Worm (Caenorhabditis elegans) whole organism, mixed stage, embryonic: ENCODE data around the gene srz-59.

Experiments used
- M03D4.4 ChIP-seq: sonication (generic microtip); optimal IDR thresholded peaks from 2 replicates; lab custom pipeline; 2017; ENCODE audit warnings: mild to moderate bottlenecking, missing genetic modification characterization, missing compliant biosample characterization
- bed-3 ChIP-seq: fragments of 200-800 bp; sonication (Bioruptor generic); optimal IDR thresholded peaks from 3 replicates; lab custom pipeline; 2018; ENCODE audit warnings: mild to moderate bottlenecking, missing genetic modification characterization, moderate library complexity, missing compliant biosample characterization
- blmp-1 ChIP-seq: fragments of 150-350 bp; optimal IDR thresholded peaks from 2 replicates; lab custom pipeline; 2014; ENCODE audit warnings: missing biosample characterization, missing genetic modification characterization
- ceh-39 ChIP-seq: fragments of 150-350 bp; optimal IDR thresholded peaks from 2 replicates; lab custom pipeline; 2014; ENCODE audit warnings: missing biosample characterization, missing genetic modification characterization
- ceh-43 ChIP-seq: fragments of 200-800 bp; sonication (Bioruptor generic); optimal IDR thresholded peaks from 2 replicates; lab custom pipeline; 2018; ENCODE audit warnings: mild to moderate bottlenecking, missing genetic modification characterization, moderate library complexity, missing compliant biosample characterization
- ceh-83 ChIP-seq: fragments of 200-800 bp; sonication (Bioruptor generic); optimal IDR thresholded peaks from 2 replicates; lab custom pipeline; 2018; ENCODE audit warnings: mild to moderate bottlenecking, missing genetic modification characterization, missing compliant biosample characterization
- cnd-1 ChIP-seq: fragments of 200-800 bp; sonication (Bioruptor generic); optimal IDR thresholded peaks from 2 replicates; lab custom pipeline; 2018; ENCODE audit warnings: mild to moderate bottlenecking, missing genetic modification characterization, missing compliant biosample characterization
- drap-1 ChIP-seq: fragments of 200-800 bp; sonication (Bioruptor generic); optimal IDR thresholded peaks from 3 replicates; lab custom pipeline; 2018; ENCODE audit warnings: mild to moderate bottlenecking, missing genetic modification characterization, missing compliant biosample characterization
- elt-1 ChIP-seq: sonication (generic microtip); optimal IDR thresholded peaks from 2 replicates; lab custom pipeline; 2017; ENCODE audit warnings: missing genetic modification characterization, mild to moderate bottlenecking, missing compliant biosample characterization, antibody characterized with exemption, moderate library complexity, borderline replicate concordance; ENCODE audit not compliant: insufficient read depth
- elt-3 ChIP-seq: fragments of 150-350 bp; optimal IDR thresholded peaks from 2 replicates; lab custom pipeline; 2014; ENCODE audit warnings: missing biosample characterization, missing genetic modification characterization
- flh-1 ChIP-seq: fragments of 200-800 bp; sonication (Bioruptor generic); optimal IDR thresholded peaks from 2 replicates; lab custom pipeline; 2018; ENCODE audit warnings: mild to moderate bottlenecking, missing genetic modification characterization, moderate library complexity, missing compliant biosample characterization
- ham-2 ChIP-seq: fragments of 200-800 bp; sonication (Bioruptor generic); optimal IDR thresholded peaks from 2 replicates; lab custom pipeline; 2018; ENCODE audit warnings: mild to moderate bottlenecking, missing genetic modification characterization, missing compliant biosample characterization
- hlh-1 ChIP-seq: fragments of 150-350 bp; optimal IDR thresholded peaks from 2 replicates; lab custom pipeline; 2014; ENCODE audit warnings: missing biosample characterization, missing genetic modification reagents, missing genetic modification characterization
- lin-13 ChIP-seq: fragments of 150-350 bp; optimal IDR thresholded peaks from 2 replicates; lab custom pipeline; 2014; ENCODE audit warnings: missing biosample characterization, missing genetic modification characterization
- lin-32 ChIP-seq: fragments of 200-800 bp; sonication (Bioruptor generic); optimal IDR thresholded peaks from 2 replicates; lab custom pipeline; 2018; ENCODE audit warnings: mild to moderate bottlenecking, missing genetic modification characterization, missing compliant biosample characterization
- lsy-2 ChIP-seq: fragments of 150-350 bp; optimal IDR thresholded peaks from 2 replicates; lab custom pipeline; 2014; ENCODE audit warnings: missing biosample characterization, missing genetic modification characterization
- mab-5 ChIP-seq: fragments of 150-350 bp; optimal IDR thresholded peaks from 2 replicates; lab custom pipeline; 2014; ENCODE audit warnings: missing biosample characterization, missing genetic modification characterization
- mep-1 ChIP-seq: fragments of 150-350 bp; optimal IDR thresholded peaks from 2 replicates; lab custom pipeline; 2017; ENCODE audit warnings: missing biosample characterization, missing genetic modification reagents, missing genetic modification characterization, inconsistent platforms
- mls-2 ChIP-seq: sonication (generic microtip); optimal IDR thresholded peaks from 2 replicates; lab custom pipeline; 2016; ENCODE audit warnings: mild to moderate bottlenecking, missing genetic modification characterization, moderate library complexity, missing compliant biosample characterization
- nhr-237 ChIP-seq: fragments of 150-350 bp; optimal IDR thresholded peaks from 2 replicates; lab custom pipeline; 2014; ENCODE audit warnings: missing biosample characterization, missing genetic modification characterization
- nhr-28 ChIP-seq: fragments of 150-350 bp; optimal IDR thresholded peaks from 2 replicates; lab custom pipeline; 2014; ENCODE audit warnings: missing biosample characterization, missing genetic modification characterization
- nhr-76 ChIP-seq: sonication (generic microtip); optimal IDR thresholded peaks from 2 replicates; lab custom pipeline; 2017; ENCODE audit warnings: missing biosample characterization, missing genetic modification characterization
- pha-4 ChIP-seq: fragments of 150-350 bp; optimal IDR thresholded peaks from 2 replicates; lab custom pipeline; 2018; ENCODE audit warnings: missing biosample characterization, missing genetic modification reagents, missing genetic modification characterization
- sem-2 ChIP-seq: fragments of 200-800 bp; sonication (Bioruptor generic); optimal IDR thresholded peaks from 2 replicates; lab custom pipeline; 2018; ENCODE audit warnings: mild to moderate bottlenecking, missing genetic modification characterization, missing compliant biosample characterization
- sptf-1 ChIP-seq: sonication (generic microtip); optimal IDR thresholded peaks from 2 replicates; lab custom pipeline; 2017; ENCODE audit warnings: mild to moderate bottlenecking, missing genetic modification characterization, moderate library complexity, missing compliant biosample characterization
- tbx-8 ChIP-seq: fragments of 200-800 bp; sonication (Bioruptor generic); optimal IDR thresholded peaks from 2 replicates; lab custom pipeline; 2018; ENCODE audit warnings: mild to moderate bottlenecking, missing genetic modification characterization, moderate library complexity, missing compliant biosample characterization
- unc-120 ChIP-seq: sonication (generic microtip); optimal IDR thresholded peaks from 2 replicates; lab custom pipeline; 2017; ENCODE audit warnings: missing genetic modification characterization, missing compliant biosample characterization; ENCODE audit not compliant: poor library complexity, severe bottlenecking
- unc-39 ChIP-seq: fragments of 150-350 bp; optimal IDR thresholded peaks from 2 replicates; lab custom pipeline; 2014; ENCODE audit warnings: missing biosample characterization, missing genetic modification characterization
- unc-62 ChIP-seq: fragments of 150-350 bp; optimal IDR thresholded peaks from 2 replicates; lab custom pipeline; 2014; ENCODE audit warnings: missing biosample characterization, missing genetic modification reagents, missing genetic modification characterization
- zip-8 ChIP-seq: fragments of 150-350 bp; optimal IDR thresholded peaks from 2 replicates; lab custom pipeline; 2014; ENCODE audit warnings: missing biosample characterization, missing genetic modification characterization

srz-59 gene

DNA sequence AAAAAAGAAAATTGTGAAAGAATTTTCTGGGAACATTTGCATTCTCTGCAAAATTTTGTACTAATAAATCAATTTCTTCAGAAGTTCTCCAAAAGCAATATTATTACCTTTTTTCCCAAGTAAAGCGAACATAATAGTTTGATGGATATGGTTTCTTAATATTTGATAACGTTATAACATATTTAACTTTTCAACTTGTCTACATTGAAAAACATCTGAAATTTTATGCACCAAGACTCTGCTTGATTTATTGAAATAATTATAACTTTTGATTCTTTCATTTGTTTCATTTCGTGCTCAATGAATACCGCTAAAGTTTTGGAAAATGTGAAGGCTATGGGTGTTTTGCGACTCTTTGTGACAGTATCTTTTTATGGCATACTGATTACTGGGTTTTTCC is 5.2 kb downstream of the srz-59 start, which contains the start of gene srz-31:
TSS of gene srz-31 (plus strand) at position 301 of the 400 bp plus-strand sequence.
- TF ChIP-seq sem-2 (GFP tag; lab: Kevin White, UChicago) = no peak
- no peak for TF ChIP-seq hlh-1 (tag; lab: Kevin White, UChicago)
- no peak for TF ChIP-seq bed-3 (GFP tag; lab: Kevin White, UChicago)
- no peak for TF ChIP-seq tbx-8 (GFP tag; lab: Kevin White, UChicago)
- TF ChIP-seq nhr-237 (tag; lab: Kevin White, UChicago) = no peak
- no peak for TF ChIP-seq cnd-1 (tag; lab: Kevin White, UChicago)
- TF ChIP-seq blmp-1 (tag; lab: Kevin White, UChicago) = no peak
- no peak for TF ChIP-seq sptf-1 (tag; lab: Kevin White, UChicago)
- TF ChIP-seq unc-62 (GFP tag; lab: Kevin White, UChicago) = no peak
- TF ChIP-seq nhr-76 = no peak
- TF ChIP-seq M03D4.4 (tag; lab: Kevin White, UChicago) = no peak
- TF ChIP-seq ceh-39 (tag; lab: Kevin White, UChicago) = no peak
- no peak for TF ChIP-seq elt-1 (tag; lab: Kevin White, UChicago)
- TF ChIP-seq unc-120 (tag; lab: Kevin White, UChicago) = no peak
- TF ChIP-seq elt-3 (tag; lab: Kevin White, UChicago) = no peak
- TF ChIP-seq unc-39 (tag; lab: Kevin White, UChicago) = no peak
- no peak for TF ChIP-seq ceh-43 (GFP tag; lab: Kevin White, UChicago)
- TF ChIP-seq ham-2 (GFP tag; lab: Kevin White, UChicago) = no peak
- TF ChIP-seq lin-32 (GFP tag; lab: Kevin White, UChicago) = no peak

DNA sequence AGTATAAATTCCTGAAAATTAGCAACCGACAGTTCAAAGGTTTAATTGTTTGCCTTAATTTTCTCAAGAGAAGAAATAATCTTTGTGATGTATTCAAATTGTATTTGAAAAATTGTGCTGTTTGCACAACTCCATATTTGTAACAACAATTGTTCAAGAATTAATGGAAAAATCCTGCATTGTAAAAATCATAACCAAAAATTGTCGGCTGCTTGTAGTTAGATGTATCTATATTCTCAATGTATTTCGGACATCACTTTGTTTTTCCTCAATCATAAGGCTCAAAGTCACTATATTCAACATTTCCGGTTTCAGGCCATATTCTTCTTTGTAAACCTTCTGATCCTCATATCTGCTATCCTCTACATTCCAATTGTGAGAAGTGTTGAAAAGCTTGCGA is 11.2 kb downstream of the srz-59 start:
- TF ChIP-seq unc-39 (tag; lab: Kevin White, UChicago) = no peak
- no peak for TF ChIP-seq nhr-28
- no peak for TF ChIP-seq ceh-43 (GFP tag; lab: Kevin White, UChicago)
- TF ChIP-seq lsy-2 (tag; lab: Kevin White, UChicago) = no peak
- TF ChIP-seq flh-1 = no peak
- no peak for TF ChIP-seq bed-3 (GFP tag; lab: Kevin White, UChicago)
- no peak for TF ChIP-seq zip-8 (tag; lab: Kevin White, UChicago)
- TF ChIP-seq ham-2 (GFP tag; lab: Kevin White, UChicago) = no peak
- TF ChIP-seq mab-5 (tag; lab: Kevin White, UChicago) = no peak
- no peak for TF ChIP-seq mls-2

DNA sequence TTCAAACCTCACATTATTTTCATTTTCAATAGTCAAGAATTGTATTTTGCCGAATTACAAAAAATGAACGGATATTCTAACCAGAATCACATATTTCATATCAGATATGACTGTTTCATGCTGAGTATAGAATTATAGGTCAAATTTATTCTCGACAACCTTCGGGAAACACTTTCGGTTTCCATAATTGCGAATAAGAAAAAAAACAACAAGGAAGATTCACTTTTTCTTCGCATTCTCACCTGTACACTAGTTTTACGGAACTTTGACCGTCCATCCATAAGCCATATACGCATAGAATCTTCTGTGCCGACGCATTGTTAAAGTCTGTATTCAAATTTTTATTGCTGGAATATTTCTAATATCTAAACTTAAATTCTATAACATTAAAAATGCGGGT is 13.7 kb downstream of the srz-59 start, which contains the start of gene oac-37:
TSS of gene oac-37 (plus strand) at position 301 of the 400 bp plus-strand sequence.
- no peak for TF ChIP-seq lin-13 (tag; lab: Kevin White, UChicago)
- TF ChIP-seq, all 35 proteins: peak for 0

DNA sequence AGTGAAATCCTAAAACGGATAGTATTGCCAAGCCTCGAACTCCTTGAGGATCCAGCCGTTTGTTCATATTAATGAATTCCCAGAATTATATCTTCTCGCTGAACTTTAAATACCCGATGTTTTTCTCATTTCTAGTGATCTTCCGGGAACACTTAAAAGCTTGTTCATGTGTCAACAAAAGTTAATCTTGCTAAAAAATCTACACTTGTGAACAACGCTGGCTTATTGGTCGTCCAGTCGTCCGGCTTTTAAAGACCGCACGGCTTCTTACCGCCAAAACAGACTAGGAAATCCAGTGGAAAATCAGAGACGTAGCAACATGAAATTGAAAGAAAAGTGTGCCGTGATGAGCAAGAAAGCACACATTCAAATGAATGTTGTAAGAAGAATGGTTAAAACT is 21.4 kb downstream of the srz-59 start, which contains the start of gene oac-38:
TSS of gene oac-38 (minus strand) at position 101 of the 400 bp plus-strand sequence.
- no peak for TF ChIP-seq tbx-8 (GFP tag; lab: Kevin White, UChicago)
- TF ChIP-seq ceh-43 (GFP tag; lab: Kevin White, UChicago) = no peak
- no peak for TF ChIP-seq nhr-237 (tag; lab: Kevin White, UChicago)
- no peak for TF ChIP-seq lin-13 (tag; lab: Kevin White, UChicago)
- TF ChIP-seq mls-2 = no peak
- no peak for TF ChIP-seq ceh-83 (GFP tag; lab: Kevin White, UChicago)
- TF ChIP-seq unc-62 (GFP tag; lab: Kevin White, UChicago) = no peak
- no peak for TF ChIP-seq lin-32 (GFP tag; lab: Kevin White, UChicago)
- no peak for TF ChIP-seq M03D4.4 (tag; lab: Kevin White, UChicago)
- no peak for TF ChIP-seq zip-8 (tag; lab: Kevin White, UChicago)
- no peak for TF ChIP-seq nhr-76
- TF ChIP-seq elt-1 (tag; lab: Kevin White, UChicago) = no peak
- no peak for TF ChIP-seq cnd-1 (tag; lab: Kevin White, UChicago)
- no peak for TF ChIP-seq sptf-1 (tag; lab: Kevin White, UChicago)
- no peak for TF ChIP-seq nhr-28
- TF ChIP-seq unc-39 (tag; lab: Kevin White, UChicago) = no peak
- TF ChIP-seq drap-1 (GFP tag; lab: Kevin White, UChicago) = no peak
- TF ChIP-seq elt-3 (tag; lab: Kevin White, UChicago) = no peak
- TF ChIP-seq mep-1 = no peak
- no peak for TF ChIP-seq flh-1
- TF ChIP-seq, all 35 proteins: peak for 0

DNA sequence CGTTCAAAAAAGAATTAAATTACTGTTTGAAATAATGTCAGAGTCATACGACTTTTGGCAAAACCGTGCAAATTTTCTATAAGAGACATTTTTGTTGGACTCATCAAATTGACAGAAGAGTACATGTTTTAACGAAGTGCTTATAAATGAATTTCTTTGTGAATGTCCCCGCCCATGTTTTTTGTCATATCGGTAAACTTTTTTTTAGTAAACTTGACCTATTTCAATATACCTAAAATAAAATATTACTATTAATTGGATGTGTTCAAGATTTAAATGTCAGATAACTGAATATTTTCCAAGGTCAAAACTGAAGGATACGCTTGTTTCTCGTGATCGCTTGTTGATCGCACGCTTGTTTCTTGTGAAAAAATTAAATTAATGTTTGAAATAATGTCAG is 26.2 kb downstream of the srz-59 start, which contains the start of gene R05A10.8:
TSS of gene R05A10.8 (minus strand) at position 101 of the 400 bp plus-strand sequence.
- TF ChIP-seq tbx-8 (GFP tag; lab: Kevin White, UChicago) = no peak
- TF ChIP-seq ceh-83 (GFP tag; lab: Kevin White, UChicago) = no peak
- TF ChIP-seq pha-4 (tag; lab: Kevin White, UChicago) = no peak
- TF ChIP-seq unc-120 (tag; lab: Kevin White, UChicago) = no peak
- TF ChIP-seq flh-1 = no peak
- TF ChIP-seq elt-3 (tag; lab: Kevin White, UChicago) = no peak
- TF ChIP-seq ceh-39 (tag; lab: Kevin White, UChicago) = no peak
- no peak for TF ChIP-seq sem-2 (GFP tag; lab: Kevin White, UChicago)
- TF ChIP-seq unc-62 (GFP tag; lab: Kevin White, UChicago) = no peak
